In genomic region chrX:14161684-14162347, ce11 we compare ENCODE assay signal across 5 worm cellular contexts.
A peak's percentile ranks its signal among the peaks of the same experiment; 100 is the strongest.
TF ChIP-seq lines count a peak whose summit lies in the region.

TSS of gene lgc-25 (minus strand) at chrX:14161734.

TF ChIP-seq in whole organism, L1 larva, 84 proteins besides CTCF, POLR2A, EP300 and RAD21 (continued from another document):
- no peak for TF ChIP-seq xbp-1 (tag; optimal IDR thresholded peaks at IDR 0.05; lab: Kevin White, UChicago)
- TF ChIP-seq sptf-1 (tag; optimal IDR thresholded peaks at IDR 0.05; lab: Kevin White, UChicago) = no peak
- no peak for TF ChIP-seq lir-3 (tag; optimal IDR thresholded peaks at IDR 0.05; lab: Kevin White, UChicago; ENCODE audit: poor library complexity)
- no peak for TF ChIP-seq hpl-2 (GFP tag; optimal IDR thresholded peaks at IDR 0.05; lab: Kevin White, UChicago)
- no peak for TF ChIP-seq lin-15B (tag; optimal IDR thresholded peaks at IDR 0.05; lab: Kevin White, UChicago)
- peak; percentile 16 for TF ChIP-seq nhr-47 (tag; optimal IDR thresholded peaks at IDR 0.05; lab: Kevin White, UChicago)
- no peak for TF ChIP-seq ztf-4 (tag; optimal IDR thresholded peaks at IDR 0.05; lab: Kevin White, UChicago)

TF ChIP-seq in whole organism, L2 larva, 48 proteins besides CTCF, POLR2A, EP300 and RAD21 (continued from another document):
- peak; percentile 27 for TF ChIP-seq lin-13 (GFP tag; optimal IDR thresholded peaks at IDR 0.05; lab: Kevin White, UChicago)

TF ChIP-seq in whole organism, L3 larva, 47 proteins besides CTCF, POLR2A, EP300 and RAD21 (continued from another document):
- TF ChIP-seq ama-1 (optimal IDR thresholded peaks at IDR 0.05; lab: Kevin White, UChicago) (no peak), lsy-12 (tag; optimal IDR thresholded peaks at IDR 0.05; lab: Kevin White, UChicago) (no peak), ceh-28 (tag; optimal IDR thresholded peaks at IDR 0.05; lab: Kevin White, UChicago) (peak; percentile 47), jun-1 (tag; optimal IDR thresholded peaks at IDR 0.05; lab: Kevin White, UChicago) (no peak), ztf-4 (tag; optimal IDR thresholded peaks at IDR 0.05; lab: Kevin White, UChicago) (no peak)
TF ChIP-seq in whole organism, L3 larva: peak in this region for 4.

TF ChIP-seq in whole organism, L4 larva, 104 proteins besides CTCF, POLR2A, EP300 and RAD21 (continued from another document):
- TF ChIP-seq unc-62 (GFP tag; optimal IDR thresholded peaks at IDR 0.05 in 1 of 2; lab: Kevin White, UChicago) (no peak), unc-62 (tag; optimal IDR thresholded peaks at IDR 0.05; lab: Kevin White, UChicago) (no peak), nhr-41 (GFP tag; IDR thresholded peaks at IDR 0.05; lab: Robert Waterston, UW) (peak; percentile 83), saeg-2 (GFP tag; IDR thresholded peaks at IDR 0.05; lab: Robert Waterston, UW) (no peak), Y75B8A.6 (GFP tag; IDR thresholded peaks at IDR 0.05; lab: Robert Waterston, UW) (0 out of 2 replicates have a peak, but pooled peaks have one; percentile 62), dmd-6 (GFP tag; IDR thresholded peaks at IDR 0.05; lab: Robert Waterston, UW) (peak; percentile 67), nhr-10 (tag; optimal IDR thresholded peaks at IDR 0.05; lab: Kevin White, UChicago) (no peak), php-3 (GFP tag; IDR thresholded peaks at IDR 0.05; lab: Robert Waterston, UW) (peak; percentile 55; the same call in 1 of the 2 replicates), ztf-7 (tag; optimal IDR thresholded peaks at IDR 0.05; lab: Kevin White, UChicago) (no peak), zfp-3 (GFP tag; conservative IDR thresholded peaks at IDR 0.05; lab: Robert Waterston, UW) (peak; percentile 65; the same call in 1 of the 2 replicates), tra-1 (GFP tag; IDR thresholded peaks at IDR 0.05; lab: Robert Waterston, UW) (peak; percentile 28; the same call in 1 of the 2 replicates), pha-4 (GFP tag; IDR thresholded peaks at IDR 0.05; lab: Robert Waterston, UW) (0 out of 2 replicates have a peak, but pooled peaks have one; percentile 48), pha-4 (tag; optimal IDR thresholded peaks at IDR 0.05; lab: Kevin White, UChicago) (no peak), madf-5 (GFP tag; IDR thresholded peaks at IDR 0.05; lab: Robert Waterston, UW) (0 out of 4 replicates have a peak, but pooled peaks have one; percentile 37 to 40), nhr-6 (tag; optimal IDR thresholded peaks at IDR 0.05; lab: Kevin White, UChicago) (no peak), ceh-28 (tag; optimal IDR thresholded peaks at IDR 0.05; lab: Kevin White, UChicago) (no peak), hmg-1.1 (GFP tag; IDR thresholded peaks at IDR 0.05; lab: Robert Waterston, UW) (peak; percentile 28; the same call in 1 of the 2 replicates), lin-13 (GFP tag; optimal IDR thresholded peaks at IDR 0.05; lab: Kevin White, UChicago) (peak; percentile 17), nhr-28 (tag; optimal IDR thresholded peaks at IDR 0.05; lab: Kevin White, UChicago) (peak; percentile 7), jun-1 (tag; optimal IDR thresholded peaks at IDR 0.05; lab: Kevin White, UChicago) (no peak), hif-1 (tag; optimal IDR thresholded peaks at IDR 0.05; lab: Kevin White, UChicago) (peak in 1 of 2 experiments; percentile 3), nhr-42 (GFP tag; IDR thresholded peaks at IDR 0.05; lab: Robert Waterston, UW) (no peak), egl-43 (GFP tag; IDR thresholded peaks at IDR 0.05; lab: Robert Waterston, UW) (peak; percentile 73), lim-7 (GFP tag; IDR thresholded peaks at IDR 0.05; lab: Robert Waterston, UW) (peak; percentile 81), sdz-12 (GFP tag; optimal IDR thresholded peaks at IDR 0.05; lab: Kevin White, UChicago) (no peak), lin-1 (GFP tag; IDR thresholded peaks at IDR 0.05; lab: Robert Waterston, UW) (0 out of 2 replicates have a peak, but pooled peaks have one; percentile 18), F26F4.8 (GFP tag; conservative IDR thresholded peaks at IDR 0.05; lab: Robert Waterston, UW) (peak; percentile 56; the same call in 1 of the 2 replicates), zip-11 (GFP tag; IDR thresholded peaks at IDR 0.05; lab: Robert Waterston, UW) (no peak), mdl-1 (tag; optimal IDR thresholded peaks at IDR 0.05; lab: Kevin White, UChicago) (peak in 1 of 2 experiments; percentile 19), F37D6.2 (tag; optimal IDR thresholded peaks at IDR 0.05; lab: Kevin White, UChicago) (no peak), hlh-30 (tag; optimal IDR thresholded peaks at IDR 0.05; lab: Kevin White, UChicago; ENCODE audit: insufficient read depth) (peak; percentile 86), madf-9 (GFP tag; conservative IDR thresholded peaks at IDR 0.05; lab: Robert Waterston, UW) (peak; percentile 70), dmd-8 (GFP tag; IDR thresholded peaks at IDR 0.05; lab: Robert Waterston, UW) (0 out of 2 replicates have a peak, but pooled peaks have one; percentile 47), ceh-20 (GFP tag; IDR thresholded peaks at IDR 0.05; lab: Robert Waterston, UW) (peak; percentile 75), lir-3 (tag; optimal IDR thresholded peaks at IDR 0.05; lab: Kevin White, UChicago) (peak; percentile 12), attf-4 (tag; optimal IDR thresholded peaks at IDR 0.05; lab: Kevin White, UChicago) (no peak), snpc-1.2 (GFP tag; IDR thresholded peaks at IDR 0.05; lab: Robert Waterston, UW) (peak; percentile 77), lin-39 (tag; optimal IDR thresholded peaks at IDR 0.05; lab: Kevin White, UChicago) (no peak), snpc-4 (tag; optimal IDR thresholded peaks at IDR 0.05; lab: Kevin White, UChicago) (no peak), nhr-77 (tag; optimal IDR thresholded peaks at IDR 0.05; lab: Kevin White, UChicago) (peak; percentile 52), D1046.2 (GFP tag; IDR thresholded peaks at IDR 0.05; lab: Robert Waterston, UW) (peak; percentile 16; the same call in 1 of the 2 replicates), ceh-44 (GFP tag; IDR thresholded peaks at IDR 0.05; lab: Robert Waterston, UW) (no peak), hlh-11 (tag; optimal IDR thresholded peaks at IDR 0.05; lab: Kevin White, UChicago) (peak; percentile 55), duxl-1 (tag; optimal IDR thresholded peaks at IDR 0.05; lab: Kevin White, UChicago; ENCODE audit: poor library complexity) (peak; percentile 59), zfp-2 (tag; optimal IDR thresholded peaks at IDR 0.05; lab: Kevin White, UChicago) (peak; percentile 18), ces-1 (GFP tag; optimal IDR thresholded peaks at IDR 0.05; lab: Kevin White, UChicago) (no peak), nhr-102 (tag; optimal IDR thresholded peaks at IDR 0.05; lab: Kevin White, UChicago) (peak; percentile 62), nhr-48 (tag; optimal IDR thresholded peaks at IDR 0.05; lab: Kevin White, UChicago) (peak; percentile 66), daf-16 (GFP tag; optimal IDR thresholded peaks at IDR 0.05; lab: Kevin White, UChicago) (peak; percentile 47 to 81), daf-16 (tag; optimal IDR thresholded peaks at IDR 0.05; lab: Kevin White, UChicago) (peak; percentile 82), Y105C5A.15 (GFP tag; IDR thresholded peaks at IDR 0.05; lab: Robert Waterston, UW) (0 out of 2 replicates have a peak, but pooled peaks have one; percentile 21)
TF ChIP-seq in whole organism, L4 larva: peak in this region for 42.

TF ChIP-seq in whole organism, young adult, 124 proteins besides CTCF, POLR2A, EP300 and RAD21 (continued from another document and continues in another):
- TF ChIP-seq snpc-4 (GFP tag; optimal IDR thresholded peaks at IDR 0.05; lab: Kevin White, UChicago) = peak; percentile 73
- TF ChIP-seq snpc-4 (tag; optimal IDR thresholded peaks at IDR 0.05; lab: Kevin White, UChicago) = peak in 3 of 4 experiments; percentile 73 to 77 (median 74)
- peak; percentile 28 for TF ChIP-seq F22D6.2 (tag; optimal IDR thresholded peaks at IDR 0.05; lab: Kevin White, UChicago)
- no peak for TF ChIP-seq B0019.2 (GFP tag; conservative IDR thresholded peaks at IDR 0.05; lab: Robert Waterston, UW)
- TF ChIP-seq die-1 (tag; optimal IDR thresholded peaks at IDR 0.05; lab: Kevin White, UChicago) = peak; percentile 82
- TF ChIP-seq nhr-120 (GFP tag; IDR thresholded peaks at IDR 0.05; lab: Robert Waterston, UW) = no peak
- peak; percentile 32 for TF ChIP-seq zim-3 (tag; optimal IDR thresholded peaks at IDR 0.05; lab: Kevin White, UChicago)
- TF ChIP-seq ceh-91 (GFP tag; IDR thresholded peaks at IDR 0.05; lab: Robert Waterston, UW) = no peak
- no peak for TF ChIP-seq Y67H2A.10 (GFP tag; conservative IDR thresholded peaks at IDR 0.05; lab: Robert Waterston, UW)
- no peak for TF ChIP-seq akir-1 (GFP tag; optimal IDR thresholded peaks at IDR 0.05; lab: Kevin White, UChicago)
- TF ChIP-seq egrh-3 (GFP tag; IDR thresholded peaks at IDR 0.05; lab: Robert Waterston, UW) = no peak
- peak; percentile 75 for TF ChIP-seq hmg-1.2 (GFP tag; IDR thresholded peaks at IDR 0.05; lab: Robert Waterston, UW)
- no peak for TF ChIP-seq F37B4.10 (GFP tag; IDR thresholded peaks at IDR 0.05; lab: Robert Waterston, UW)
- TF ChIP-seq ets-4 (GFP tag; optimal IDR thresholded peaks at IDR 0.05; lab: Kevin White, UChicago) = no peak
- TF ChIP-seq fkh-3 (tag; optimal IDR thresholded peaks at IDR 0.05; lab: Kevin White, UChicago) = no peak
- TF ChIP-seq snpc-3.4 (tag; optimal IDR thresholded peaks at IDR 0.05; lab: Kevin White, UChicago) = peak; percentile 33
- no peak for TF ChIP-seq Y95B8A.8 (GFP tag; IDR thresholded peaks at IDR 0.05; lab: Robert Waterston, UW)
- TF ChIP-seq hlh-26 (GFP tag; conservative IDR thresholded peaks at IDR 0.05; lab: Robert Waterston, UW) = no peak
- TF ChIP-seq lin-54 (GFP tag; optimal IDR thresholded peaks at IDR 0.05; lab: Kevin White, UChicago) = peak; percentile 5
- no peak; the same call in 1 of the 2 replicates for TF ChIP-seq mcd-1 (GFP tag; IDR thresholded peaks at IDR 0.05; lab: Robert Waterston, UW)
- TF ChIP-seq sptf-2 (GFP tag; optimal IDR thresholded peaks at IDR 0.05; lab: Kevin White, UChicago) = no peak
- TF ChIP-seq efl-1 (GFP tag; optimal IDR thresholded peaks at IDR 0.05; lab: Kevin White, UChicago) = no peak
- TF ChIP-seq somi-1 (GFP tag; optimal IDR thresholded peaks at IDR 0.05; lab: Kevin White, UChicago) = no peak
- TF ChIP-seq cebp-1 (GFP tag; IDR thresholded peaks at IDR 0.05; lab: Robert Waterston, UW) = 0 out of 2 replicates have a peak, but pooled peaks have one; percentile 36
- no peak for TF ChIP-seq cebp-1 (tag; optimal IDR thresholded peaks at IDR 0.05; lab: Kevin White, UChicago)
- TF ChIP-seq snpc-1.1 (tag; optimal IDR thresholded peaks at IDR 0.05; lab: Kevin White, UChicago; ENCODE audit: insufficient read depth) = peak; percentile 74
- TF ChIP-seq ztf-3 (GFP tag; optimal IDR thresholded peaks at IDR 0.05; lab: Kevin White, UChicago) = no peak
- no peak for TF ChIP-seq nfya-2 (GFP tag; IDR thresholded peaks at IDR 0.05; lab: Robert Waterston, UW)
- TF ChIP-seq snpc-1.3 (tag; optimal IDR thresholded peaks at IDR 0.05; lab: Kevin White, UChicago; ENCODE audit: insufficient read depth) = peak; percentile 69
- peak; percentile 58 for TF ChIP-seq ztf-26 (tag; optimal IDR thresholded peaks at IDR 0.05; lab: Kevin White, UChicago)
- TF ChIP-seq bed-2 (GFP tag; IDR thresholded peaks at IDR 0.05; lab: Robert Waterston, UW) = 0 out of 2 replicates have a peak, but pooled peaks have one; percentile 46
- TF ChIP-seq aptf-3 (GFP tag; IDR thresholded peaks at IDR 0.05; lab: Robert Waterston, UW) = no peak
- no peak for TF ChIP-seq lsl-1 (GFP tag; optimal IDR thresholded peaks at IDR 0.05; lab: Kevin White, UChicago)
- peak; percentile 44 for TF ChIP-seq athp-1 (tag; optimal IDR thresholded peaks at IDR 0.05; lab: Kevin White, UChicago)
- peak; percentile 71 for TF ChIP-seq repo-1 (tag; optimal IDR thresholded peaks at IDR 0.05; lab: Kevin White, UChicago)
- TF ChIP-seq sea-2 (GFP tag; IDR thresholded peaks at IDR 0.05; lab: Robert Waterston, UW) = no peak
- TF ChIP-seq attf-6 (GFP tag; IDR thresholded peaks at IDR 0.05; lab: Robert Waterston, UW) = no peak
- TF ChIP-seq unc-130 (GFP tag; optimal IDR thresholded peaks at IDR 0.05; lab: Kevin White, UChicago) = peak; percentile 30
- TF ChIP-seq F52B5.7 (tag; optimal IDR thresholded peaks at IDR 0.05; lab: Kevin White, UChicago) = no peak
- TF ChIP-seq ztf-6 (GFP tag; IDR thresholded peaks at IDR 0.05; lab: Robert Waterston, UW) = no peak
- TF ChIP-seq tbp1 (GFP tag; optimal IDR thresholded peaks at IDR 0.05; lab: Kevin White, UChicago) = peak; percentile 91
- TF ChIP-seq madf-6 (GFP tag; IDR thresholded peaks at IDR 0.05; lab: Robert Waterston, UW) = no peak
- TF ChIP-seq F57C9.4 (tag; optimal IDR thresholded peaks at IDR 0.05; lab: Kevin White, UChicago) = no peak
- TF ChIP-seq egl-44 (GFP tag; IDR thresholded peaks at IDR 0.05; lab: Robert Waterston, UW) = no peak
- TF ChIP-seq hmg-20 (GFP tag; IDR thresholded peaks at IDR 0.05; lab: Robert Waterston, UW) = no peak
- peak; percentile 79 for TF ChIP-seq D2030.7 (GFP tag; IDR thresholded peaks at IDR 0.05; lab: Robert Waterston, UW)
- TF ChIP-seq mel-28 (tag; optimal IDR thresholded peaks at IDR 0.05; lab: Kevin White, UChicago; ENCODE audit: borderline replicate concordance) = no peak
- no peak for TF ChIP-seq ekl-4 (GFP tag; IDR thresholded peaks at IDR 0.05; lab: Robert Waterston, UW)
- no peak for TF ChIP-seq cebp-2 (GFP tag; IDR thresholded peaks at IDR 0.05; lab: Robert Waterston, UW)
- no peak for TF ChIP-seq bed-1 (GFP tag; IDR thresholded peaks at IDR 0.05; lab: Robert Waterston, UW)
- peak; percentile 85 for TF ChIP-seq ZK185.1 (tag; optimal IDR thresholded peaks at IDR 0.05; lab: Kevin White, UChicago; ENCODE audit: poor library complexity, severe bottlenecking)
- TF ChIP-seq unc-62 (GFP tag; optimal IDR thresholded peaks at IDR 0.05; lab: Kevin White, UChicago) = no peak
- TF ChIP-seq let-526 (GFP tag; IDR thresholded peaks at IDR 0.05; lab: Robert Waterston, UW) = no peak
- no peak for TF ChIP-seq hsf-1 (GFP tag; IDR thresholded peaks at IDR 0.05; lab: Robert Waterston, UW)
- peak; percentile 97 for TF ChIP-seq B0261.1 (tag; optimal IDR thresholded peaks at IDR 0.05; lab: Kevin White, UChicago)
- TF ChIP-seq lin-35 (GFP tag; optimal IDR thresholded peaks at IDR 0.05; lab: Kevin White, UChicago) = no peak
- TF ChIP-seq madf-8 (GFP tag; conservative IDR thresholded peaks at IDR 0.05; lab: Robert Waterston, UW) = no peak
- no peak for TF ChIP-seq egl-18 (GFP tag; IDR thresholded peaks at IDR 0.05; lab: Robert Waterston, UW)
- TF ChIP-seq lin-40 (tag; optimal IDR thresholded peaks at IDR 0.05; lab: Kevin White, UChicago) = no peak
- peak; percentile 66; the same call in 1 of the 2 replicates for TF ChIP-seq dox-1 (GFP tag; IDR thresholded peaks at IDR 0.05; lab: Robert Waterston, UW)
- TF ChIP-seq ztf-25 (GFP tag; IDR thresholded peaks at IDR 0.05; lab: Robert Waterston, UW) = no peak
- TF ChIP-seq F23B12.7 (tag; optimal IDR thresholded peaks at IDR 0.05; lab: Kevin White, UChicago; ENCODE audit: insufficient read depth) = peak; percentile 86
- peak; percentile 78 for TF ChIP-seq Y56A3A.18 (GFP tag; IDR thresholded peaks at IDR 0.05; lab: Robert Waterston, UW)
- TF ChIP-seq dpl-1 (GFP tag; optimal IDR thresholded peaks at IDR 0.05; lab: Kevin White, UChicago) = no peak
- 0 out of 2 replicates have a peak, but pooled peaks have one; percentile 5 for TF ChIP-seq ceh-40 (GFP tag; IDR thresholded peaks at IDR 0.05; lab: Robert Waterston, UW)
- TF ChIP-seq chd-7 (tag; optimal IDR thresholded peaks at IDR 0.05; lab: Kevin White, UChicago) = no peak
- TF ChIP-seq F49E8.2 (tag; optimal IDR thresholded peaks at IDR 0.05; lab: Kevin White, UChicago; ENCODE audit: insufficient read depth) = no peak
- peak; percentile 71 for TF ChIP-seq nhr-90 (tag; optimal IDR thresholded peaks at IDR 0.05; lab: Kevin White, UChicago)
- TF ChIP-seq lin-26 (GFP tag; IDR thresholded peaks at IDR 0.05; lab: Robert Waterston, UW) = peak; percentile 84
- no peak for TF ChIP-seq K11D2.4 (GFP tag; IDR thresholded peaks at IDR 0.05; lab: Robert Waterston, UW)
- TF ChIP-seq ztf-22 (GFP tag; optimal IDR thresholded peaks at IDR 0.05; lab: Kevin White, UChicago) = no peak
- TF ChIP-seq Y53F4B.3 (GFP tag; IDR thresholded peaks at IDR 0.05; lab: Robert Waterston, UW) = no peak
- no peak for TF ChIP-seq K12H6.12 (tag; optimal IDR thresholded peaks at IDR 0.05; lab: Kevin White, UChicago)
